Fruit fly (Drosophila melanogaster): ENCODE data around the gene form3.

Gene form3

dm6 chr3L:7151521-7152465, 57.2 kb downstream of the form3 start:
- TF ChIP-seq usp (GFP tag; optimal IDR thresholded peaks at IDR 0.05) (no peak), EcR (GFP tag; optimal IDR thresholded peaks at IDR 0.05) (no peak), Dll (optimal IDR thresholded peaks at IDR 0.05) (no peak), psq (optimal IDR thresholded peaks at IDR 0.05) (no peak), CG8478 (optimal IDR thresholded peaks at IDR 0.05) (no peak), pan (optimal IDR thresholded peaks at IDR 0.05) (no peak)

dm6 chr3L:7153634-7154033, 59.0 kb downstream of the form3 start:
- TF ChIP-seq CG8478 (optimal IDR thresholded peaks at IDR 0.05) = no peak
- no peak for TF ChIP-seq Dll (optimal IDR thresholded peaks at IDR 0.05)
- TF ChIP-seq EcR (GFP tag; optimal IDR thresholded peaks at IDR 0.05) = no peak
- no peak for TF ChIP-seq usp (GFP tag; optimal IDR thresholded peaks at IDR 0.05)
- TF ChIP-seq pan (optimal IDR thresholded peaks at IDR 0.05) = no peak
- TF ChIP-seq psq (optimal IDR thresholded peaks at IDR 0.05) = no peak

- TF ChIP-seq CG8478 (optimal IDR thresholded peaks at IDR 0.05) (no peak), pan (optimal IDR thresholded peaks at IDR 0.05) (no peak), Dll (optimal IDR thresholded peaks at IDR 0.05) (no peak), usp (GFP tag; optimal IDR thresholded peaks at IDR 0.05) (no peak), psq (optimal IDR thresholded peaks at IDR 0.05) (no peak), EcR (GFP tag; optimal IDR thresholded peaks at IDR 0.05) (no peak)
Measured at dm6 chr3L:7154249-7154648, 59.6 kb downstream of the form3 start.

- TF ChIP-seq psq (optimal IDR thresholded peaks at IDR 0.05) = no peak
- no peak for TF ChIP-seq CG8478 (optimal IDR thresholded peaks at IDR 0.05)
- TF ChIP-seq pan (optimal IDR thresholded peaks at IDR 0.05) = no peak
- TF ChIP-seq Dll (optimal IDR thresholded peaks at IDR 0.05) = no peak
- TF ChIP-seq EcR (GFP tag; optimal IDR thresholded peaks at IDR 0.05) = no peak
- TF ChIP-seq usp (GFP tag; optimal IDR thresholded peaks at IDR 0.05) = no peak
Measured at dm6 chr3L:7155522-7155978, 60.9 kb downstream of the form3 start.

- TF ChIP-seq pan (optimal IDR thresholded peaks at IDR 0.05) (no peak), psq (optimal IDR thresholded peaks at IDR 0.05) (no peak), usp (GFP tag; optimal IDR thresholded peaks at IDR 0.05) (no peak), EcR (GFP tag; optimal IDR thresholded peaks at IDR 0.05) (no peak), CG8478 (optimal IDR thresholded peaks at IDR 0.05) (no peak), Dll (optimal IDR thresholded peaks at IDR 0.05) (no peak)
Measured at dm6 chr3L:7156239-7156638, 61.6 kb downstream of the form3 start.

- TF ChIP-seq EcR (GFP tag; optimal IDR thresholded peaks at IDR 0.05) (no peak), psq (optimal IDR thresholded peaks at IDR 0.05) (no peak), pan (optimal IDR thresholded peaks at IDR 0.05) (no peak), usp (GFP tag; optimal IDR thresholded peaks at IDR 0.05) (no peak)
Measured at dm6 chr3L:7156890-7157289, 62.3 kb downstream of the form3 start, which contains the start of gene corn. Gene corn (minus strand): TSS chr3L:7157073.

- no peak for TF ChIP-seq EcR (GFP tag; optimal IDR thresholded peaks at IDR 0.05)
- no peak for TF ChIP-seq CG8478 (optimal IDR thresholded peaks at IDR 0.05)
- TF ChIP-seq Dll (optimal IDR thresholded peaks at IDR 0.05) = no peak
- no peak for TF ChIP-seq psq (optimal IDR thresholded peaks at IDR 0.05)
- TF ChIP-seq pan (optimal IDR thresholded peaks at IDR 0.05) = no peak
- TF ChIP-seq usp (GFP tag; optimal IDR thresholded peaks at IDR 0.05) = no peak
Measured at dm6 chr3L:7157713-7158112, 63.1 kb downstream of the form3 start, which contains the start of gene CG8620. Gene CG8620 (plus strand): TSS chr3L:7158099.

dm6 chr3L:7161310-7161709, 66.7 kb downstream of the form3 start:
- no peak for TF ChIP-seq psq (optimal IDR thresholded peaks at IDR 0.05)
- TF ChIP-seq EcR (GFP tag; optimal IDR thresholded peaks at IDR 0.05) = no peak
- TF ChIP-seq Dll (optimal IDR thresholded peaks at IDR 0.05) = no peak
- TF ChIP-seq pan (optimal IDR thresholded peaks at IDR 0.05) = no peak
- TF ChIP-seq CG8478 (optimal IDR thresholded peaks at IDR 0.05) = no peak
- no peak for TF ChIP-seq usp (GFP tag; optimal IDR thresholded peaks at IDR 0.05)

- TF ChIP-seq usp (GFP tag; optimal IDR thresholded peaks at IDR 0.05) = no peak
- no peak for TF ChIP-seq psq (optimal IDR thresholded peaks at IDR 0.05)
- no peak for TF ChIP-seq Dll (optimal IDR thresholded peaks at IDR 0.05)
- TF ChIP-seq CG8478 (optimal IDR thresholded peaks at IDR 0.05) = no peak
- TF ChIP-seq pan (optimal IDR thresholded peaks at IDR 0.05) = no peak
- no peak for TF ChIP-seq EcR (GFP tag; optimal IDR thresholded peaks at IDR 0.05)
Measured at dm6 chr3L:7161924-7162323, 67.3 kb downstream of the form3 start.

Data from whole organism.